Worm (Caenorhabditis elegans): ENCODE data around the gene nep-10.
A peak's percentile ranks its signal among the peaks of the same experiment; 100 is the strongest.

The nep-10 gene

DNA sequence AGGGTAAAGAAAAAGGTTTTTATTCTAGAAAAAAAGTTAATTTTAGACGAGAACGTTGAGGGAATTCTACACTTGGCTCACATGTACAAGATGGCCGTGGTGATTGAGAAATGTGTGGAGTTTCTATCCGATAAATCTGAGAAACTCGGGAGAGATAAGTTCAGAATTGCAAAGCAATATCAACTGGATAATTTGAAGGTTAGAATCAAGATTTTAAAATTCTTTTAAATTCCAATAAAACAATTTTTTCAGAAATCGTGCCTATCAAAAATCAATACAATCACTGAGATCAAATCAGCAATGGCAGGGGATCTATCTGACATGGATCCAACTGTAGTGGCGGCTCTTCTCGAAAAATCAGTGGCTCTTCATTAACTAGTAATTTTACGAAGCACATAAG is 24.5 kb downstream of the nep-10 start, which contains the start of gene Y49F6C.2:
Gene Y49F6C.2, plus strand, starts transcription at position 301 of the 400 bp plus-strand sequence.
- TF ChIP-seq hnd-1 (tag; optimal IDR thresholded peaks at IDR 0.05) = no peak
- TF ChIP-seq ama-1 (optimal IDR thresholded peaks at IDR 0.05) = no peak
- TF ChIP-seq hmbx-1 (tag; optimal IDR thresholded peaks at IDR 0.05) = no peak
- no peak for TF ChIP-seq hmg-4 (GFP tag; optimal IDR thresholded peaks at IDR 0.05)
- TF ChIP-seq pes-1 (GFP tag; IDR thresholded peaks at IDR 0.05) = no peak
- no peak for TF ChIP-seq ceh-36 (tag; optimal IDR thresholded peaks at IDR 0.05)
- no peak for TF ChIP-seq B0310.2 (tag; optimal IDR thresholded peaks at IDR 0.05)
- TF ChIP-seq F13C5.2 (tag; optimal IDR thresholded peaks at IDR 0.05) = no peak
- no peak for TF ChIP-seq sea-1 (GFP tag; conservative IDR thresholded peaks at IDR 0.05)

DNA sequence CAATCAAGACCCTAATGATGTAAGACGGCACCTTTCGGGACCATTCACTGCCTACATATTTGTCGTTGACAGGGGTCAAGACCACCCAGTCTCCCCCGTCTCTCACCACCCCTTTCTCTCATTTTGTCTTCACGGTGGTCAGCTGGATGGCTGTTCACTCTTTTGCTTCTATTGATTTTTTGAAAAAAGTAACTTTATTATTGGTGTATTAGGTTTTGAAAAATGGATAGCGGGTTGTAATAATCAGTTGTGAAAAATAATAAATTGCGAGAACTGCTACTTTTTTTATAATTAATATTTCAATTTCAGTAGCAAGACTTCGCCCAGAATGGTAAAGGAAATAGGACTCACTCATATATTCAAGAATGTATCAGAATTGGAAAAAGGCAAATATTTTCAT is 26.0 kb downstream of the nep-10 start, which contains the start of gene bath-9:
Gene bath-9, plus strand, starts transcription at position 301 of the 400 bp plus-strand sequence.
- no peak for TF ChIP-seq ceh-13 (GFP tag; optimal IDR thresholded peaks at IDR 0.05)
- no peak for TF ChIP-seq flt-1 (GFP tag; IDR thresholded peaks at IDR 0.05)
- no peak for TF ChIP-seq scrt-1 (GFP tag; IDR thresholded peaks at IDR 0.05)
- TF ChIP-seq F13C5.2 (tag; optimal IDR thresholded peaks at IDR 0.05) = no peak
- TF ChIP-seq tra-4 (tag; optimal IDR thresholded peaks at IDR 0.05) = no peak
- TF ChIP-seq sea-1 (GFP tag; conservative IDR thresholded peaks at IDR 0.05) = no peak
- TF ChIP-seq hmbx-1 (tag; optimal IDR thresholded peaks at IDR 0.05) = no peak

DNA sequence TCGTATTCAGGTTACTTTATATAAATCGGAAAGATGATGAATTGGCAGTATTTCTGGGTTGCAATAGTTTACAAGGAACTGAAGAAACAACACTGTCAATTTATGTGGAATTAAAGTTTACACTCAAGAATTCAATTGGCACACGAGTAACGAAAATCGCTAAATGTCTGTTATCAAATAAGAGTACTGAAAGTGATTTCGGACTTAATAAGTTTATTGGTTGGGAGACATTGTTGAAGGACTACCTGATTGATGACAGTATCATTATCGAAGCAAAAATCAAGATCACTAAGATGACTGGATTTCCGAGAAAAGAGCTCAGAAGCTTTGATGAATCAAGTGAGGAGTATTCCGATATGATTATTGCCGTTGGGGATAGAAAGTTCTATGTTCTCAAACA is 27.5 kb downstream of the nep-10 start:
- TF ChIP-seq ama-1 (optimal IDR thresholded peaks at IDR 0.05) (no peak), pes-1 (GFP tag; IDR thresholded peaks at IDR 0.05) (no peak), ets-7 (tag; optimal IDR thresholded peaks at IDR 0.05) (no peak), hmg-4 (GFP tag; optimal IDR thresholded peaks at IDR 0.05) (no peak), F13C5.2 (tag; optimal IDR thresholded peaks at IDR 0.05) (no peak), hmbx-1 (tag; optimal IDR thresholded peaks at IDR 0.05) (no peak), hnd-1 (tag; optimal IDR thresholded peaks at IDR 0.05) (no peak)

- no peak for TF ChIP-seq ama-1 (optimal IDR thresholded peaks at IDR 0.05)
- TF ChIP-seq F13C5.2 (tag; optimal IDR thresholded peaks at IDR 0.05) = no peak
- no peak for TF ChIP-seq hmbx-1 (tag; optimal IDR thresholded peaks at IDR 0.05)
- no peak for TF ChIP-seq ceh-36 (tag; optimal IDR thresholded peaks at IDR 0.05)
These were observed 28.0 kb downstream of the nep-10 start, which contains the start of gene bath-10 for ce11 chrII:3374779-3375178. Gene bath-10, plus strand, starts transcription at chrII:3375079.

ce11 chrII:3373875-3374274 is 28.9 kb downstream of the nep-10 start:
- peak; percentile 24 for TF ChIP-seq ets-7 (tag; optimal IDR thresholded peaks at IDR 0.05)
- TF ChIP-seq hnd-1 (tag; optimal IDR thresholded peaks at IDR 0.05) = no peak

- TF ChIP-seq hmg-4 (GFP tag; optimal IDR thresholded peaks at IDR 0.05) (no peak), sea-1 (GFP tag; conservative IDR thresholded peaks at IDR 0.05) (no peak), ceh-13 (GFP tag; optimal IDR thresholded peaks at IDR 0.05) (no peak), ama-1 (optimal IDR thresholded peaks at IDR 0.05) (no peak), tbx-37 (GFP tag; conservative IDR thresholded peaks at IDR 0.05) (no peak), ceh-36 (tag; optimal IDR thresholded peaks at IDR 0.05) (no peak), aly-1 (tag; optimal IDR thresholded peaks at IDR 0.05) (no peak), F13C5.2 (tag; optimal IDR thresholded peaks at IDR 0.05) (no peak), flt-1 (GFP tag; IDR thresholded peaks at IDR 0.05) (no peak), ets-7 (tag; optimal IDR thresholded peaks at IDR 0.05) (no peak), pes-1 (GFP tag; IDR thresholded peaks at IDR 0.05) (no peak), tbx-11 (GFP tag; IDR thresholded peaks at IDR 0.05) (no peak)
These were observed 31.7 kb downstream of the nep-10 start, which contains the start of gene bath-23 for ce11 chrII:3371010-3371409. Gene bath-23, plus strand, starts transcription at chrII:3371310.

ce11 chrII:3370061-3370460 is 32.7 kb downstream of the nep-10 start, which contains the start of gene Y49F6C.8:
Gene Y49F6C.8, minus strand, starts transcription at chrII:3370111.
- TF ChIP-seq sea-1 (GFP tag; conservative IDR thresholded peaks at IDR 0.05) (no peak), ceh-13 (GFP tag; optimal IDR thresholded peaks at IDR 0.05) (no peak), tbx-11 (GFP tag; IDR thresholded peaks at IDR 0.05) (no peak)

DNA sequence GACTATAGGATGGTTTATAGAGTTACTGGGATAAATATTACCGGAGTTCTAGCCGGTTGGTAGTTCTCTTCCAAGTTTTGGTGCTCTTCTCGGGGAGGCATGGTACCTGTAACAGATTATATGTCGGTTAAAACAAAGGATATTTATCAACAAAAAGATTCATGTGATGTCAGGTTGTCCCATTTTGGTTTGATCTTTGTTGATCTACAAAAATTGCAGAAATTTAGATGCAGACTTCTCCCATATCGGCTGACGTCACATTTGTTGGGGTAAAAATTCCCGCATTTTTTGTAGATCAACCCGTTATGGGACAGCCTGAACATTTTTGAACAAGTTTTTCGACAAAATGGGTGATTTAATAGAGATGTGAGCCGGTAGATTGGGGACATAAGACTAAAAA is 34.7 kb downstream of the nep-10 start, which contains the start of gene Y49F6C.7:
Gene Y49F6C.7, minus strand, starts transcription at position 101 of the 400 bp plus-strand sequence.
- no peak for TF ChIP-seq ama-1 (optimal IDR thresholded peaks at IDR 0.05)
- TF ChIP-seq ets-7 (tag; optimal IDR thresholded peaks at IDR 0.05) = no peak

DNA sequence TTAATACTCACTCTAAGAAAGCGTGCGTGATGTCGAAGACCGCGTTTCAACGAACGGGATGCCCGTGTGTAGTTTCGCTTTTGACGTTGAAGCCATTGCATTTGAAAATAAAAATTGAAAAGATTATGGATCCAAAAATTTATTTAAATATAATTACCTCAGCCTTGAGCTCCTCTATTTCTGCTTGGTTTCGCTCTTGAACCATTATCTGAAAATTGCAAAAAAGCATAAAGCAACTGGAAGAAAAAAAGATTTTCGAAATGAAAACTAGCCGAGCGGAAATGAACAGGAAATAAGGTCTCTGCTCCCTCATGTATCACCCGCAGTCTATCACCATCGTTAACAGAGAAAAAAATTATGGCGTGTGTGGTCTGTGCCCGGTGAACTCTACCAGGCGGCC is 35.7 kb downstream of the nep-10 start, which contains the start of gene Y49F6C.6:
Gene Y49F6C.6, minus strand, starts transcription at position 101 of the 400 bp plus-strand sequence.
- no peak for TF ChIP-seq scrt-1 (GFP tag; IDR thresholded peaks at IDR 0.05)
- no peak for TF ChIP-seq aly-1 (tag; optimal IDR thresholded peaks at IDR 0.05)
- TF ChIP-seq ceh-36 (tag; optimal IDR thresholded peaks at IDR 0.05) = no peak
- no peak for TF ChIP-seq tbx-37 (GFP tag; conservative IDR thresholded peaks at IDR 0.05)
- TF ChIP-seq sea-1 (GFP tag; conservative IDR thresholded peaks at IDR 0.05) = no peak
- no peak for TF ChIP-seq B0310.2 (tag; optimal IDR thresholded peaks at IDR 0.05)
- TF ChIP-seq hmbx-1 (tag; optimal IDR thresholded peaks at IDR 0.05) = no peak
- no peak for TF ChIP-seq ama-1 (optimal IDR thresholded peaks at IDR 0.05)
- TF ChIP-seq tbx-11 (GFP tag; IDR thresholded peaks at IDR 0.05) = no peak
- TF ChIP-seq hnd-1 (tag; optimal IDR thresholded peaks at IDR 0.05) = no peak
- no peak for TF ChIP-seq hmg-4 (GFP tag; optimal IDR thresholded peaks at IDR 0.05)
- TF ChIP-seq ets-7 (tag; optimal IDR thresholded peaks at IDR 0.05) = no peak
- no peak for TF ChIP-seq F13C5.2 (tag; optimal IDR thresholded peaks at IDR 0.05)
- no peak for TF ChIP-seq pes-1 (GFP tag; IDR thresholded peaks at IDR 0.05)
- TF ChIP-seq flt-1 (GFP tag; IDR thresholded peaks at IDR 0.05) = no peak
- no peak for TF ChIP-seq tra-4 (tag; optimal IDR thresholded peaks at IDR 0.05)
- no peak for TF ChIP-seq ceh-13 (GFP tag; optimal IDR thresholded peaks at IDR 0.05)

Measured in whole organism, early embryonic.